Worm (Caenorhabditis elegans) whole organism, L4 larva: Measurements from ENCODE around the gene ent-7.

Source experiments
- F10B5.3 ChIP-seq: sonication (generic microtip); optimal IDR thresholded peaks from 2 replicates; lab custom pipeline; 2016; ENCODE audit warnings: mild to moderate bottlenecking, missing genetic modification characterization, missing compliant biosample characterization
- R02D3.7 ChIP-seq: fragments of 150-350 bp; sonication (generic microtip); optimal IDR thresholded peaks from 3 replicates; lab custom pipeline; 2014; ENCODE audit warnings: missing biosample characterization, missing genetic modification characterization
- T20F7.1 ChIP-seq: fragments of 200-800 bp; sonication (Bioruptor generic); optimal IDR thresholded peaks from 2 replicates; lab custom pipeline; 2018; ENCODE audit warnings: mild to moderate bottlenecking, missing genetic modification characterization, missing compliant biosample characterization
- Y105C5A.15 ChIP-seq: fragments of 200-800 bp; sonication (Bioruptor generic); IDR thresholded peaks from 2 replicates; pipeline ENCODE4 v1.3.6; 2022; ENCODE audit warnings: missing genetic modification characterization, missing compliant biosample characterization
- Y5F2A.4 ChIP-seq: fragments of 200-800 bp; sonication (Bioruptor generic); optimal IDR thresholded peaks from 2 replicates; lab custom pipeline; 2018; ENCODE audit warnings: mild to moderate bottlenecking, missing genetic modification characterization, missing compliant biosample characterization
- ZK546.5 ChIP-seq, 2 experiments: sonication (generic microtip); optimal IDR thresholded peaks; 2 replicates each; lab custom pipeline; 2017; ENCODE audit warnings: missing biosample characterization in 2 of 2, missing genetic modification characterization in 2 of 2
- aha-1 ChIP-seq: fragments of 150-350 bp; peaks from one replicate; lab custom pipeline; 2014; ENCODE audit warnings: missing biosample characterization, missing genetic modification characterization
- ama-1 ChIP-seq: fragments of 150-350 bp; optimal IDR thresholded peaks from 2 replicates; lab custom pipeline; 2014; ENCODE audit warnings: inconsistent platforms, mixed read lengths
- ceh-20 ChIP-seq: fragments of 200-800 bp; sonication (Bioruptor generic); IDR thresholded peaks from 2 replicates; pipeline ENCODE4 v1.3.6; 2022; ENCODE audit warnings: missing genetic modification reagents, missing genetic modification characterization, missing compliant biosample characterization
- ceh-32 ChIP-seq: sonication (generic microtip); optimal IDR thresholded peaks from 2 replicates; lab custom pipeline; 2016; ENCODE audit warnings: mild to moderate bottlenecking, missing genetic modification characterization, missing compliant biosample characterization; ENCODE audit not compliant: poor library complexity
- ceh-44 ChIP-seq: fragments of 200-800 bp; sonication (Bioruptor generic); IDR thresholded peaks from 2 replicates; pipeline ENCODE4 v1.3.6; 2022; ENCODE audit warnings: missing genetic modification reagents, missing genetic modification characterization, missing compliant biosample characterization
- ceh-62 ChIP-seq: sonication (generic microtip); optimal IDR thresholded peaks from 2 replicates; lab custom pipeline; 2017; ENCODE audit warnings: missing biosample characterization, missing genetic modification characterization
- ceh-82 ChIP-seq: sonication (generic microtip); optimal IDR thresholded peaks from 2 replicates; lab custom pipeline; 2017; ENCODE audit warnings: missing biosample characterization, missing genetic modification characterization
- ctbp-1 ChIP-seq: fragments of 200-800 bp; sonication (Bioruptor generic); IDR thresholded peaks from 2 replicates; pipeline ENCODE4 v1.3.6; 2022; ENCODE audit warnings: missing genetic modification reagents, missing genetic modification characterization, missing compliant biosample characterization
- daf-12 ChIP-seq: fragments of 150-350 bp; optimal IDR thresholded peaks from 2 replicates; lab custom pipeline; 2014; ENCODE audit warnings: missing biosample characterization, missing genetic modification reagents, missing genetic modification characterization
- daf-8 ChIP-seq: fragments of 200-800 bp; sonication (Bioruptor generic); IDR thresholded peaks from 2 replicates; pipeline ENCODE4 v1.3.6; 2022; ENCODE audit warnings: missing genetic modification characterization, missing compliant biosample characterization
- dmd-9 ChIP-seq: fragments of 200-800 bp; sonication (Bioruptor generic); IDR thresholded peaks from 2 replicates; pipeline ENCODE4 v1.3.6; 2022; ENCODE audit warnings: missing genetic modification reagents, missing genetic modification characterization, missing compliant biosample characterization
- dpl-1 ChIP-seq: fragments of 150-350 bp; optimal IDR thresholded peaks from 2 replicates; lab custom pipeline; 2014; ENCODE audit warnings: missing biosample characterization, missing genetic modification reagents, missing genetic modification characterization
- duxl-1 ChIP-seq: sonication (generic microtip); optimal IDR thresholded peaks from 2 replicates; lab custom pipeline; 2016; ENCODE audit warnings: mild to moderate bottlenecking, missing genetic modification characterization, moderate library complexity, missing compliant biosample characterization; ENCODE audit not compliant: poor library complexity
- egl-43 ChIP-seq: fragments of 200-800 bp; sonication (Bioruptor generic); IDR thresholded peaks from 2 replicates; pipeline ENCODE4 v1.3.6; 2022; ENCODE audit warnings: missing genetic modification reagents, missing genetic modification characterization, missing compliant biosample characterization
- fkh-10 ChIP-seq: fragments of 150-350 bp; optimal IDR thresholded peaks from 2 replicates; lab custom pipeline; 2014; ENCODE audit warnings: missing biosample characterization, missing genetic modification reagents, missing genetic modification characterization
- fos-1 ChIP-seq: fragments of 150-350 bp; optimal IDR thresholded peaks from 2 replicates; lab custom pipeline; 2014; ENCODE audit warnings: missing biosample characterization, missing genetic modification characterization
- gei-8 ChIP-seq: fragments of 200-800 bp; sonication (Bioruptor generic); optimal IDR thresholded peaks from 2 replicates; lab custom pipeline; 2018; ENCODE audit warnings: mild to moderate bottlenecking, missing genetic modification characterization, missing compliant biosample characterization
- hlh-30 ChIP-seq: sonication (generic microtip); optimal IDR thresholded peaks from 2 replicates; lab custom pipeline; 2017; ENCODE audit warnings: antibody characterized with exemption, mild to moderate bottlenecking, missing genetic modification characterization, missing compliant biosample characterization; ENCODE audit not compliant: insufficient read depth
- hmg-1.1 ChIP-seq: fragments of 200-800 bp; sonication (Bioruptor generic); IDR thresholded peaks from 2 replicates; pipeline ENCODE4 v1.3.6; 2022; ENCODE audit warnings: missing genetic modification reagents, missing genetic modification characterization, missing compliant biosample characterization
- lin-1 ChIP-seq: fragments of 200-800 bp; sonication (Bioruptor generic); IDR thresholded peaks from 2 replicates; pipeline ENCODE4 v1.3.6; 2022; ENCODE audit warnings: missing genetic modification reagents, missing genetic modification characterization, missing compliant biosample characterization
- lin-13 ChIP-seq: fragments of 150-350 bp; optimal IDR thresholded peaks from 2 replicates; lab custom pipeline; 2014; ENCODE audit warnings: missing biosample characterization, missing genetic modification reagents, missing genetic modification characterization
- lin-15B ChIP-seq: fragments of 150-350 bp; sonication (generic microtip); optimal IDR thresholded peaks from 3 replicates; lab custom pipeline; 2014; ENCODE audit warnings: missing biosample characterization, missing genetic modification characterization
- lin-29 ChIP-seq: fragments of 200-800 bp; sonication (Bioruptor generic); IDR thresholded peaks from 2 replicates; pipeline ENCODE4 v1.3.6; 2022; ENCODE audit warnings: missing genetic modification reagents, missing genetic modification characterization, missing compliant biosample characterization
- lin-38 ChIP-seq: fragments of 200-800 bp; sonication (Bioruptor generic); IDR thresholded peaks from 2 replicates; pipeline ENCODE4 v1.3.6; 2022; ENCODE audit warnings: missing genetic modification reagents, missing genetic modification characterization, missing compliant biosample characterization
- lir-3 ChIP-seq: sonication (generic microtip); optimal IDR thresholded peaks from 2 replicates; lab custom pipeline; 2016; ENCODE audit warnings: mild to moderate bottlenecking, missing genetic modification characterization, missing compliant biosample characterization
- lsy-2 ChIP-seq, 2 experiments: fragments of 150-350 bp in 1 of 2; sonication (generic microtip) in 1 of 2; optimal IDR thresholded peaks; 2 replicates each; lab custom pipeline; 2014 to 2017; ENCODE audit warnings: missing biosample characterization in 2 of 2, missing genetic modification characterization in 2 of 2
- madf-9 ChIP-seq: fragments of 200-800 bp; sonication (Bioruptor generic); conservative IDR thresholded peaks from 2 replicates; pipeline ENCODE4 v1.3.6; 2022; ENCODE audit warnings: missing genetic modification reagents, missing genetic modification characterization, missing compliant biosample characterization
- mdl-1 ChIP-seq, 2 experiments: fragments of 150-350 bp in 1 of 2; sonication (generic microtip) in 1 of 2; optimal IDR thresholded peaks; 2 replicates each; lab custom pipeline; 2014 to 2017; ENCODE audit warnings: missing biosample characterization in 2 of 2, missing genetic modification characterization in 2 of 2
- mep-1 ChIP-seq: fragments of 150-350 bp; sonication (generic microtip); optimal IDR thresholded peaks from 3 replicates; lab custom pipeline; 2014; ENCODE audit warnings: missing biosample characterization, missing genetic modification characterization
- mes-2 ChIP-seq: sonication (generic microtip); optimal IDR thresholded peaks from 2 replicates; lab custom pipeline; 2016; ENCODE audit warnings: missing genotype, mild to moderate bottlenecking, missing genetic modification characterization, missing compliant biosample characterization; ENCODE audit not compliant: poor library complexity, severe bottlenecking
- mxl-2 ChIP-seq: fragments of 200-800 bp; sonication (Bioruptor generic); conservative IDR thresholded peaks from 2 replicates; pipeline ENCODE4 v1.3.6; 2022; ENCODE audit warnings: missing genetic modification reagents, missing genetic modification characterization, missing compliant biosample characterization
- nhr-237 ChIP-seq: sonication (generic microtip); optimal IDR thresholded peaks from 2 replicates; lab custom pipeline; 2017; ENCODE audit warnings: missing biosample characterization, missing genetic modification characterization
- nhr-28 ChIP-seq: fragments of 150-350 bp; optimal IDR thresholded peaks from 2 replicates; lab custom pipeline; 2014; ENCODE audit warnings: missing biosample characterization, missing genetic modification characterization
- nhr-42 ChIP-seq: fragments of 200-800 bp; sonication (Bioruptor generic); IDR thresholded peaks from 2 replicates; pipeline ENCODE4 v1.3.6; 2022; ENCODE audit warnings: missing genetic modification characterization, missing compliant biosample characterization
- pqm-1 ChIP-seq: sonication (generic microtip); optimal IDR thresholded peaks from 2 replicates; lab custom pipeline; 2017; ENCODE audit warnings: missing biosample characterization, missing genetic modification characterization
- saeg-2 ChIP-seq: fragments of 200-800 bp; sonication (Bioruptor generic); IDR thresholded peaks from 2 replicates; pipeline ENCODE4 v1.3.6; 2022; ENCODE audit warnings: missing genetic modification reagents, missing genetic modification characterization, missing compliant biosample characterization
- sdz-12 ChIP-seq: fragments of 200-800 bp; sonication (Bioruptor generic); optimal IDR thresholded peaks from 2 replicates; lab custom pipeline; 2018; ENCODE audit warnings: mild to moderate bottlenecking, missing genetic modification characterization, missing compliant biosample characterization
- set-16 ChIP-seq: fragments of 200-800 bp; sonication (Bioruptor generic); IDR thresholded peaks from 2 replicates; pipeline ENCODE4 v1.3.6; 2022; ENCODE audit warnings: missing genetic modification reagents, missing genetic modification characterization, missing compliant biosample characterization
- skn-1 ChIP-seq: fragments of 150-350 bp; optimal IDR thresholded peaks from 2 replicates; lab custom pipeline; 2014; ENCODE audit warnings: missing biosample characterization, missing genetic modification characterization
- tag-97 ChIP-seq: fragments of 200-800 bp; sonication (Bioruptor generic); IDR thresholded peaks from 2 replicates; pipeline ENCODE4 v1.3.6; 2022; ENCODE audit warnings: missing genetic modification characterization, missing compliant biosample characterization
- unc-130 ChIP-seq: sonication (generic microtip); optimal IDR thresholded peaks from 2 replicates; lab custom pipeline; 2016; ENCODE audit warnings: missing genetic modification reagents, missing genetic modification characterization, missing compliant biosample characterization
- unc-62 ChIP-seq, 3 experiments: fragments of 150-350 bp in 1 of 3; sonication (generic microtip); optimal IDR thresholded peaks in 2 of 3; peaks in 1 of 3; 1 replicate in 1 of 3; 2 replicates in 2 of 3; lab custom pipeline; 2014 to 2017; ENCODE audit warnings: missing biosample characterization in 3 of 3, missing genetic modification characterization in 3 of 3, missing genetic modification reagents in 3 of 3, missing genotype in 1 of 3
- zfp-2 ChIP-seq: sonication (generic microtip); optimal IDR thresholded peaks from 2 replicates; lab custom pipeline; 2016; ENCODE audit warnings: mild to moderate bottlenecking, missing genetic modification characterization, missing compliant biosample characterization
- zip-11 ChIP-seq: fragments of 200-800 bp; sonication (Bioruptor generic); IDR thresholded peaks from 2 replicates; pipeline ENCODE4 v1.3.6; 2022; ENCODE audit warnings: missing genetic modification characterization, missing compliant biosample characterization
- zip-2 ChIP-seq: fragments of 150-350 bp; optimal IDR thresholded peaks from 2 replicates; lab custom pipeline; 2014; ENCODE audit warnings: missing biosample characterization, missing genetic modification characterization

ent-7 gene

ce11 chrIV:9994895-9995394 is 22.1 kb upstream of the ent-7 start, which contains the start of gene uba-1:
Gene uba-1, minus strand, starts transcription at chrIV:9994945.
- TF ChIP-seq ama-1 (lab: Kevin White, UChicago) (peak; percentile 77), mep-1 (peak; percentile 80), lir-3 (tag; lab: Kevin White, UChicago) (no peak), tag-97 (GFP tag; lab: Robert Waterston, UW) (no peak), egl-43 (0 out of 2 replicates have a peak, but pooled peaks have one; percentile 19), T20F7.1 (peak; percentile 78), daf-8 (GFP tag; lab: Robert Waterston, UW) (no peak), zip-11 (GFP tag; lab: Robert Waterston, UW) (no peak), unc-62 (GFP tag; optimal IDR thresholded peaks at IDR 0.05 in 1 of 2; lab: Kevin White, UChicago) (no peak), unc-62 (tag; optimal IDR thresholded peaks at IDR 0.05; lab: Kevin White, UChicago) (no peak), Y5F2A.4 (GFP tag; lab: Kevin White, UChicago) (no peak), mdl-1 (tag; optimal IDR thresholded peaks at IDR 0.05; lab: Kevin White, UChicago) (no peak), ceh-44 (no peak), set-16 (GFP tag; lab: Robert Waterston, UW) (no peak), lin-38 (GFP tag; lab: Robert Waterston, UW) (peak; percentile 81), gei-8 (GFP tag; lab: Kevin White, UChicago) (no peak), duxl-1 (tag; lab: Kevin White, UChicago) (peak; percentile 4), nhr-237 (tag; lab: Kevin White, UChicago) (no peak), dpl-1 (GFP tag; lab: Kevin White, UChicago) (peak; percentile 52), zfp-2 (no peak), ctbp-1 (GFP tag; lab: Robert Waterston, UW) (0 out of 2 replicates have a peak, but pooled peaks have one; percentile 14), zip-2 (tag; lab: Kevin White, UChicago) (peak; percentile 61), fkh-10 (GFP tag; lab: Kevin White, UChicago) (no peak), ceh-62 (tag; lab: Kevin White, UChicago) (no peak), daf-12 (no peak), lin-29 (GFP tag; lab: Robert Waterston, UW) (no peak), sdz-12 (no peak), lin-15B (tag; lab: Kevin White, UChicago) (no peak), R02D3.7 (no peak), ZK546.5 (tag; optimal IDR thresholded peaks at IDR 0.05; lab: Kevin White, UChicago) (no peak), madf-9 (GFP tag; lab: Robert Waterston, UW) (no peak), dmd-9 (no peak), ceh-20 (GFP tag; lab: Robert Waterston, UW) (0 out of 2 replicates have a peak, but pooled peaks have one; percentile 24), nhr-42 (GFP tag; lab: Robert Waterston, UW) (0 out of 2 replicates have a peak, but pooled peaks have one; percentile 41), unc-130 (GFP tag; lab: Kevin White, UChicago) (peak; percentile 51), saeg-2 (GFP tag; lab: Robert Waterston, UW) (no peak), Y105C5A.15 (GFP tag; lab: Robert Waterston, UW) (0 out of 2 replicates have a peak, but pooled peaks have one; percentile 18), nhr-28 (peak; percentile 19), skn-1 (tag; lab: Kevin White, UChicago) (no peak), ceh-32 (tag; lab: Kevin White, UChicago) (no peak), mxl-2 (GFP tag; lab: Robert Waterston, UW) (no peak), F10B5.3 (no peak), aha-1 (no peak), lin-1 (GFP tag; lab: Robert Waterston, UW) (no peak), hmg-1.1 (GFP tag; lab: Robert Waterston, UW) (peak; percentile 28; the same call in 1 of the 2 replicates), hlh-30 (peak; percentile 9), mes-2 (tag; lab: Kevin White, UChicago) (peak; percentile 57), ceh-82 (tag; lab: Kevin White, UChicago) (no peak), lsy-2 (tag; optimal IDR thresholded peaks at IDR 0.05; lab: Kevin White, UChicago) (peak in 1 of 2 experiments; percentile 69), lin-13 (no peak), fos-1 (tag; lab: Kevin White, UChicago) (no peak), pqm-1 (tag; lab: Kevin White, UChicago) (no peak)
